Fruit fly (Drosophila melanogaster): ENCODE results near the gene Srg1.

Srg1 gene

dm6 chr3R:24870389-24871048 is 6.0 kb upstream of the Srg1 start, which contains the start of gene CycB3 (continued):
- TF ChIP-seq CG6654 (GFP tag; optimal IDR thresholded peaks at IDR 0.05) (no peak), pzg (GFP tag; optimal IDR thresholded peaks at IDR 0.05) (peak; percentile 94), lov (optimal IDR thresholded peaks at IDR 0.05) (no peak), lov (GFP tag; IDR thresholded peaks at IDR 0.05) (no peak), CG17829 (tag; optimal IDR thresholded peaks at IDR 0.05) (peak; percentile 54), CG3065 (GFP tag; optimal IDR thresholded peaks at IDR 0.05) (no peak), CkIIα-i1 (GFP tag; IDR thresholded peaks at IDR 0.05) (no peak), Xbp1 (GFP tag; optimal IDR thresholded peaks at IDR 0.05) (no peak), maf-S (GFP tag; optimal IDR thresholded peaks at IDR 0.05) (no peak), cas (GFP tag; IDR thresholded peaks at IDR 0.05) (no peak), CG6689 (GFP tag; IDR thresholded peaks at IDR 0.05) (no peak), ara (GFP tag; IDR thresholded peaks at IDR 0.05) (no peak), HLH3B (GFP tag; IDR thresholded peaks at IDR 0.05) (no peak), exex (tag; optimal IDR thresholded peaks at IDR 0.05) (no peak), Oaz (GFP tag; IDR thresholded peaks at IDR 0.05) (no peak), nom (GFP tag; optimal IDR thresholded peaks at IDR 0.05) (peak; percentile 16), CG10366 (GFP tag; IDR thresholded peaks at IDR 0.05) (no peak), slbo (GFP tag; IDR thresholded peaks at IDR 0.05) (no peak), MBD-R2 (GFP tag; IDR thresholded peaks at IDR 0.05) (peak; percentile 68), pan (optimal IDR thresholded peaks at IDR 0.05) (no peak), pan (GFP tag; optimal IDR thresholded peaks at IDR 0.05 in 1 of 2, IDR thresholded peaks at IDR 0.05 in 1 of 2) (peak in 1 of 2 experiments; percentile 38), knrl (GFP tag; IDR thresholded peaks at IDR 0.05; ENCODE audit: partially characterized antibody) (peak; percentile 27; the same call in 1 of the 3 replicates), tio (GFP tag; optimal IDR thresholded peaks at IDR 0.05) (no peak), CG9437 (GFP tag; optimal IDR thresholded peaks at IDR 0.05) (no peak), nerfin-2 (GFP tag; IDR thresholded peaks at IDR 0.05; ENCODE audit: partially characterized antibody) (0 out of 2 replicates have a peak, but pooled peaks have one; percentile 19), Side (GFP tag; optimal IDR thresholded peaks at IDR 0.05) (no peak), Doc2 (GFP tag; IDR thresholded peaks at IDR 0.05) (no peak), ATbp (GFP tag; optimal IDR thresholded peaks at IDR 0.05) (no peak), Lhr (GFP tag; optimal IDR thresholded peaks at IDR 0.05) (peak; percentile 43), tgo (GFP tag; IDR thresholded peaks at IDR 0.05) (no peak), HmgZ (tag; optimal IDR thresholded peaks at IDR 0.05) (peak; percentile 71), gt (GFP tag; IDR thresholded peaks at IDR 0.05) (no peak), Sin3A (optimal IDR thresholded peaks at IDR 0.05) (peak; percentile 53), hth (optimal IDR thresholded peaks at IDR 0.05) (no peak), cwo (GFP tag; optimal IDR thresholded peaks at IDR 0.05) (no peak), CG15073 (GFP tag; optimal IDR thresholded peaks at IDR 0.05) (no peak), CG4424 (GFP tag; optimal IDR thresholded peaks at IDR 0.05) (no peak), Hr51 (GFP tag; optimal IDR thresholded peaks at IDR 0.05) (no peak), vfl (GFP tag; optimal IDR thresholded peaks at IDR 0.05) (no peak), grau (tag; optimal IDR thresholded peaks at IDR 0.05) (peak; percentile 16), sisA (GFP tag; IDR thresholded peaks at IDR 0.05) (no peak), cato (GFP tag; optimal IDR thresholded peaks at IDR 0.05; ENCODE audit: borderline replicate concordance) (no peak), CG31441 (GFP tag; IDR thresholded peaks at IDR 0.05) (no peak), CG8359 (GFP tag; optimal IDR thresholded peaks at IDR 0.05; ENCODE audit: borderline replicate concordance) (no peak), CG9797 (GFP tag; optimal IDR thresholded peaks at IDR 0.05) (peak; percentile 98), dysf (GFP tag; IDR thresholded peaks at IDR 0.05) (no peak), CG11560 (tag; IDR thresholded peaks at IDR 0.05) (no peak), otp (GFP tag; IDR thresholded peaks at IDR 0.05) (no peak), CG12071 (GFP tag; optimal IDR thresholded peaks at IDR 0.05) (no peak), H15 (GFP tag; IDR thresholded peaks at IDR 0.05) (no peak), bowl (GFP tag; IDR thresholded peaks at IDR 0.05) (no peak), bigmax (GFP tag; optimal IDR thresholded peaks at IDR 0.05) (no peak)

All from whole organism, embryonic.